Worm (Caenorhabditis elegans) whole organism, dauer: Measurements from ENCODE around the gene sri-34.

ENCODE experiments used
- unc-62 ChIP-seq: sonication (generic microtip); optimal IDR thresholded peaks from 2 replicates; lab custom pipeline; 2017; ENCODE audit warnings: missing biosample characterization, missing genetic modification reagents, missing genetic modification characterization

Gene sri-34

ce11 chrII:3113934-3114333 lies 45.0 kb downstream of the sri-34 start, which contains the start of gene clec-123:
clec-123 (plus strand) TSS chrII:3114234.
- TF ChIP-seq unc-62 (GFP tag; lab: Kevin White, UChicago), result no peak

- no peak for TF ChIP-seq unc-62 (GFP tag; lab: Kevin White, UChicago)
Observed at ce11 chrII:3113289-3113688, 45.6 kb downstream of the sri-34 start.

- TF ChIP-seq unc-62 (GFP tag; lab: Kevin White, UChicago), result no peak
Observed at ce11 chrII:3112313-3112712, 46.6 kb downstream of the sri-34 start, which contains the start of gene Y25C1A.2. Y25C1A.2 (plus strand) TSS chrII:3112613.

- no peak for TF ChIP-seq unc-62 (GFP tag; lab: Kevin White, UChicago)
Observed at ce11 chrII:3111147-3111546, 47.7 kb downstream of the sri-34 start, which contains the start of gene Y25C1A.13. Y25C1A.13 (minus strand) TSS chrII:3111247.

- TF ChIP-seq unc-62 (GFP tag; lab: Kevin White, UChicago), result no peak
Observed at ce11 chrII:3110099-3110498, 48.8 kb downstream of the sri-34 start.

- TF ChIP-seq unc-62 (GFP tag; lab: Kevin White, UChicago), result no peak
Observed at ce11 chrII:3109533-3109932, 49.4 kb downstream of the sri-34 start.

ce11 chrII:3108101-3108500 lies 50.8 kb downstream of the sri-34 start:
- TF ChIP-seq unc-62 (GFP tag; lab: Kevin White, UChicago), result no peak
